Worm (Caenorhabditis elegans) whole organism, L1 larva: ENCODE data around the gene B0432.14.

ENCODE experiments used
- C16A3.4 ChIP-seq: fragments of 150-350 bp; optimal IDR thresholded peaks from 2 replicates; lab custom pipeline; 2014; ENCODE audit warnings: missing biosample characterization, missing genetic modification characterization
- C34B4.2 ChIP-seq: sonication (generic microtip); optimal IDR thresholded peaks from 2 replicates; lab custom pipeline; 2017; ENCODE audit warnings: mild to moderate bottlenecking, missing genetic modification characterization, missing compliant biosample characterization
- aha-1 ChIP-seq: fragments of 150-350 bp; optimal IDR thresholded peaks from 2 replicates; lab custom pipeline; 2014; ENCODE audit warnings: missing biosample characterization, missing genetic modification characterization
- aly-2 ChIP-seq: fragments of 150-350 bp; optimal IDR thresholded peaks from 2 replicates; lab custom pipeline; 2014; ENCODE audit warnings: missing biosample characterization, missing genetic modification characterization
- blmp-1 ChIP-seq: fragments of 150-350 bp; optimal IDR thresholded peaks from 2 replicates; lab custom pipeline; 2014; ENCODE audit warnings: missing biosample characterization, missing genetic modification characterization
- ceh-63 ChIP-seq: fragments of 200-800 bp; sonication (Bioruptor generic); optimal IDR thresholded peaks from 2 replicates; lab custom pipeline; 2018; ENCODE audit warnings: mild to moderate bottlenecking, missing genetic modification characterization, missing compliant biosample characterization
- ceh-88 ChIP-seq: fragments of 200-800 bp; sonication (Bioruptor generic); IDR thresholded peaks from 2 replicates; pipeline ENCODE4 v1.3.6; 2022; ENCODE audit warnings: missing genetic modification characterization, missing compliant biosample characterization
- ceh-90 ChIP-seq: sonication (generic microtip); optimal IDR thresholded peaks from 2 replicates; lab custom pipeline; 2016; ENCODE audit warnings: missing genetic modification characterization, missing compliant biosample characterization
- ces-1 ChIP-seq: fragments of 150-350 bp; optimal IDR thresholded peaks from 2 replicates; lab custom pipeline; 2014; ENCODE audit warnings: missing biosample characterization, missing genetic modification reagents, missing genetic modification characterization
- dpl-1 ChIP-seq, 3 experiments: fragments of 150-350 bp in 2 of 3; sonication (generic microtip) in 1 of 3; optimal IDR thresholded peaks; 2 replicates each; lab custom pipeline; 2014 to 2017; ENCODE audit warnings: missing biosample characterization in 3 of 3, missing genetic modification characterization in 3 of 3, missing genetic modification reagents in 3 of 3
- efl-1 ChIP-seq, 4 experiments: fragments of 150-350 bp; optimal IDR thresholded peaks in 3 of 4; peaks in 1 of 4; 1 replicate in 1 of 4; 2 replicates in 3 of 4; lab custom pipeline; 2014; ENCODE audit warnings: missing biosample characterization in 2 of 4, missing genetic modification characterization in 2 of 4, missing genetic modification reagents in 2 of 4
- efl-3 ChIP-seq: fragments of 200-800 bp; sonication (Bioruptor generic); optimal IDR thresholded peaks from 2 replicates; lab custom pipeline; 2018; ENCODE audit warnings: mild to moderate bottlenecking, missing genetic modification characterization, missing compliant biosample characterization
- egl-27 ChIP-seq, 2 experiments: fragments of 150-350 bp in 1 of 2; sonication (generic microtip); optimal IDR thresholded peaks; 3 replicates each; lab custom pipeline; 2017 to 2018; ENCODE audit warnings: missing biosample characterization in 2 of 2, missing genetic modification characterization in 2 of 2, missing genetic modification reagents in 2 of 2
- ets-5 ChIP-seq: fragments of 200-800 bp; sonication (Bioruptor generic); IDR thresholded peaks from 2 replicates; pipeline ENCODE4 v1.3.6; 2022; ENCODE audit warnings: missing genetic modification characterization, missing compliant biosample characterization
- fkh-4 ChIP-seq: sonication (generic microtip); optimal IDR thresholded peaks from 2 replicates; lab custom pipeline; 2016; ENCODE audit warnings: missing compliant biosample characterization, missing genetic modification characterization, borderline replicate concordance
- fkh-8 ChIP-seq: sonication (generic microtip); optimal IDR thresholded peaks from 2 replicates; lab custom pipeline; 2016; ENCODE audit warnings: mild to moderate bottlenecking, missing genetic modification characterization, missing compliant biosample characterization
- hlh-17 ChIP-seq: fragments of 200-800 bp; sonication (Bioruptor generic); optimal IDR thresholded peaks from 2 replicates; lab custom pipeline; 2018; ENCODE audit warnings: missing genetic modification characterization, mild to moderate bottlenecking, missing compliant biosample characterization, moderate library complexity, borderline replicate concordance
- hlh-4 ChIP-seq: sonication (generic microtip); optimal IDR thresholded peaks from 2 replicates; lab custom pipeline; 2016; ENCODE audit warnings: mild to moderate bottlenecking, missing genetic modification characterization, missing compliant biosample characterization
- hpl-2 ChIP-seq: fragments of 150-350 bp; optimal IDR thresholded peaks from 2 replicates; lab custom pipeline; 2014; ENCODE audit warnings: missing biosample characterization, missing genetic modification reagents, missing genetic modification characterization
- irx-1 ChIP-seq: sonication (generic microtip); optimal IDR thresholded peaks from 2 replicates; lab custom pipeline; 2016; ENCODE audit warnings: missing genetic modification characterization, missing compliant biosample characterization
- isw-1 ChIP-seq: fragments of 200-800 bp; sonication (Bioruptor generic); IDR thresholded peaks from 2 replicates; pipeline ENCODE4 v1.3.6; 2022; ENCODE audit warnings: missing genetic modification characterization, missing compliant biosample characterization
- lin-13 ChIP-seq: fragments of 150-350 bp; optimal IDR thresholded peaks from 2 replicates; lab custom pipeline; 2014; ENCODE audit warnings: missing biosample characterization, missing genetic modification reagents, missing genetic modification characterization
- lsy-2 ChIP-seq, 2 experiments: fragments of 150-350 bp; optimal IDR thresholded peaks; 2 replicates each; lab custom pipeline; 2014; ENCODE audit warnings: missing biosample characterization in 2 of 2, missing genetic modification characterization in 2 of 2
- mab-9 ChIP-seq: fragments of 200-800 bp; sonication (Bioruptor generic); IDR thresholded peaks from 2 replicates; pipeline ENCODE4 v1.3.6; 2022; ENCODE audit warnings: missing genetic modification reagents, missing genetic modification characterization, missing compliant biosample characterization
- mef-2 ChIP-seq: fragments of 150-350 bp; optimal IDR thresholded peaks from 2 replicates; lab custom pipeline; 2014; ENCODE audit warnings: missing biosample characterization, missing genetic modification characterization
- nhr-12 ChIP-seq: sonication (generic microtip); optimal IDR thresholded peaks from 2 replicates; lab custom pipeline; 2017; ENCODE audit warnings: missing biosample characterization, missing genetic modification characterization
- nhr-19 ChIP-seq: fragments of 200-800 bp; sonication (Bioruptor generic); conservative IDR thresholded peaks from 2 replicates; pipeline ENCODE4 v1.3.6; 2022; ENCODE audit warnings: missing genetic modification characterization, missing compliant biosample characterization
- nhr-237 ChIP-seq: fragments of 150-350 bp; optimal IDR thresholded peaks from 2 replicates; lab custom pipeline; 2014; ENCODE audit warnings: missing biosample characterization, missing genetic modification characterization
- nhr-28 ChIP-seq: fragments of 150-350 bp; optimal IDR thresholded peaks from 2 replicates; lab custom pipeline; 2014; ENCODE audit warnings: missing biosample characterization, missing genetic modification characterization
- nhr-47 ChIP-seq: sonication (generic microtip); optimal IDR thresholded peaks from 2 replicates; lab custom pipeline; 2016; ENCODE audit warnings: mild to moderate bottlenecking, missing genetic modification characterization, moderate library complexity, missing compliant biosample characterization
- nhr-71 ChIP-seq: sonication (generic microtip); optimal IDR thresholded peaks from 2 replicates; lab custom pipeline; 2016; ENCODE audit warnings: mild to moderate bottlenecking, missing genetic modification characterization, moderate library complexity, missing compliant biosample characterization
- nhr-77 ChIP-seq: fragments of 150-350 bp; optimal IDR thresholded peaks from 2 replicates; lab custom pipeline; 2014; ENCODE audit warnings: missing biosample characterization, missing genetic modification characterization
- nhr-85 ChIP-seq: sonication (generic microtip); peaks from one replicate; lab custom pipeline; 2016; ENCODE audit warnings: missing genetic modification characterization, inconsistent platforms, missing compliant biosample characterization
- pag-3 ChIP-seq: sonication (generic microtip); optimal IDR thresholded peaks from 2 replicates; lab custom pipeline; 2017; ENCODE audit warnings: missing genetic modification characterization, mild to moderate bottlenecking, missing compliant biosample characterization, antibody characterized with exemption, borderline replicate concordance; ENCODE audit not compliant: insufficient read depth
- pax-3 ChIP-seq: fragments of 200-800 bp; sonication (Bioruptor generic); optimal IDR thresholded peaks from 2 replicates; lab custom pipeline; 2018; ENCODE audit warnings: mild to moderate bottlenecking, missing genetic modification characterization, moderate library complexity, missing compliant biosample characterization
- skn-1 ChIP-seq: fragments of 150-350 bp; optimal IDR thresholded peaks from 2 replicates; lab custom pipeline; 2014; ENCODE audit warnings: missing biosample characterization, missing genetic modification characterization
- snpc-4 ChIP-seq: fragments of 150-350 bp; optimal IDR thresholded peaks from 2 replicates; lab custom pipeline; 2014; ENCODE audit warnings: missing biosample characterization, missing genetic modification characterization
- sox-4 ChIP-seq: sonication (generic microtip); optimal IDR thresholded peaks from 2 replicates; lab custom pipeline; 2016; ENCODE audit warnings: missing genetic modification characterization, missing compliant biosample characterization
- swsn-7 ChIP-seq: sonication (generic microtip); optimal IDR thresholded peaks from 2 replicates; lab custom pipeline; 2016; ENCODE audit warnings: missing genetic modification characterization, missing compliant biosample characterization
- tbx-2 ChIP-seq: sonication (generic microtip); optimal IDR thresholded peaks from 2 replicates; lab custom pipeline; 2016; ENCODE audit warnings: missing genetic modification characterization, missing compliant biosample characterization
- tlp-1 ChIP-seq: fragments of 150-350 bp; optimal IDR thresholded peaks from 2 replicates; lab custom pipeline; 2014; ENCODE audit warnings: missing biosample characterization, missing genetic modification characterization
- unc-30 ChIP-seq: sonication (generic microtip); optimal IDR thresholded peaks from 2 replicates; lab custom pipeline; 2017; ENCODE audit warnings: missing biosample characterization, missing genetic modification characterization
- unc-62 ChIP-seq: fragments of 150-350 bp; optimal IDR thresholded peaks from 2 replicates; lab custom pipeline; 2014; ENCODE audit warnings: missing biosample characterization, missing genetic modification reagents, missing genetic modification characterization
- unc-98 ChIP-seq: fragments of 200-800 bp; sonication (Bioruptor generic); IDR thresholded peaks from 2 replicates; pipeline ENCODE4 v1.3.6; 2022; ENCODE audit warnings: missing genetic modification characterization, missing compliant biosample characterization
- vab-15 ChIP-seq: sonication (generic microtip); optimal IDR thresholded peaks from 2 replicates; lab custom pipeline; 2017; ENCODE audit warnings: missing genotype, mild to moderate bottlenecking, missing genetic modification characterization, missing compliant biosample characterization
- zag-1 ChIP-seq: fragments of 150-350 bp; optimal IDR thresholded peaks from 2 replicates; lab custom pipeline; 2014; ENCODE audit warnings: missing biosample characterization, missing genetic modification characterization
- ztf-11 ChIP-seq, 2 experiments: sonication (generic microtip); optimal IDR thresholded peaks; 2 replicates each; lab custom pipeline; 2016 to 2017; ENCODE audit warnings: missing genetic modification characterization in 2 of 2, missing biosample characterization in 1 of 2, missing compliant biosample characterization in 1 of 2

Gene B0432.14

ce11 chrII:219846-220503 is 44.2 kb upstream of the B0432.14 start:
- TF ChIP-seq efl-1 (optimal IDR thresholded peaks at IDR 0.05; lab: Kevin White, UChicago) (no peak), efl-1 (GFP tag; optimal IDR thresholded peaks at IDR 0.05 in 1 of 2; lab: Kevin White, UChicago) (peak in 1 of 2 experiments; percentile 56), pax-3 (no peak)

- peak; percentile 87 for TF ChIP-seq skn-1
- TF ChIP-seq nhr-237 (tag; lab: Kevin White, UChicago), result no peak
- TF ChIP-seq tbx-2 (tag; lab: Kevin White, UChicago), result no peak
Observed at ce11 chrII:220602-221001, 43.6 kb upstream of the B0432.14 start, which contains the start of gene ubxn-3. TSS of gene ubxn-3 (minus strand) at chrII:220667.

ce11 chrII:221212-221611 is 42.9 kb upstream of the B0432.14 start:
- TF ChIP-seq tlp-1 (no peak), ceh-90 (tag; lab: Kevin White, UChicago) (no peak), nhr-71 (tag; lab: Kevin White, UChicago) (peak; percentile 90), efl-1 (optimal IDR thresholded peaks at IDR 0.05; lab: Kevin White, UChicago) (peak; percentile 82 to 89), efl-1 (GFP tag; optimal IDR thresholded peaks at IDR 0.05 in 1 of 2; lab: Kevin White, UChicago) (peak; percentile 72 to 97), nhr-85 (tag; lab: Kevin White, UChicago) (peak; percentile 93), hpl-2 (GFP tag; lab: Kevin White, UChicago) (no peak), ets-5 (GFP tag; lab: Robert Waterston, UW) (no peak), sox-4 (no peak), fkh-8 (tag; lab: Kevin White, UChicago) (peak; percentile 68), snpc-4 (tag; lab: Kevin White, UChicago) (no peak), hlh-4 (tag; lab: Kevin White, UChicago) (no peak), tbx-2 (tag; lab: Kevin White, UChicago) (peak; percentile 81), ztf-11 (tag; optimal IDR thresholded peaks at IDR 0.05; lab: Kevin White, UChicago) (peak in 1 of 2 experiments; percentile 62), ceh-88 (GFP tag; lab: Robert Waterston, UW) (no peak), unc-30 (tag; lab: Kevin White, UChicago) (no peak), blmp-1 (tag; lab: Kevin White, UChicago) (peak; percentile 35), unc-98 (no peak), lin-13 (GFP tag; lab: Kevin White, UChicago) (peak; percentile 72), vab-15 (peak; percentile 20), unc-62 (GFP tag; lab: Kevin White, UChicago) (no peak), mef-2 (tag; lab: Kevin White, UChicago) (no peak), pax-3 (no peak), aha-1 (no peak), hlh-17 (GFP tag; lab: Kevin White, UChicago) (no peak), efl-3 (GFP tag; lab: Kevin White, UChicago) (no peak), isw-1 (GFP tag; lab: Robert Waterston, UW) (peak; percentile 26; the same call in 1 of the 2 replicates), C16A3.4 (tag; lab: Kevin White, UChicago) (peak; percentile 55), nhr-19 (GFP tag; lab: Robert Waterston, UW) (peak; percentile 70), swsn-7 (peak; percentile 71), ceh-63 (no peak), egl-27 (tag; optimal IDR thresholded peaks at IDR 0.05; lab: Kevin White, UChicago) (no peak), irx-1 (tag; lab: Kevin White, UChicago) (peak; percentile 52), nhr-47 (tag; lab: Kevin White, UChicago) (peak; percentile 80), nhr-237 (tag; lab: Kevin White, UChicago) (no peak), nhr-28 (no peak), lsy-2 (tag; optimal IDR thresholded peaks at IDR 0.05; lab: Kevin White, UChicago) (peak; percentile 68 to 71), aly-2 (tag; lab: Kevin White, UChicago) (no peak), nhr-77 (tag; lab: Kevin White, UChicago) (peak; percentile 25), fkh-4 (tag; lab: Kevin White, UChicago) (no peak), nhr-12 (tag; lab: Kevin White, UChicago) (no peak), C34B4.2 (no peak), pag-3 (tag; lab: Kevin White, UChicago) (no peak), dpl-1 (GFP tag; optimal IDR thresholded peaks at IDR 0.05; lab: Kevin White, UChicago) (peak; percentile 58 to 78 (median 72)), ces-1 (GFP tag; lab: Kevin White, UChicago) (no peak), mab-9 (no peak), zag-1 (no peak)
